Worm (Caenorhabditis elegans) whole organism, late embryonic: ENCODE measurements around the gene F41H10.5.

Experiments used
- C38D4.7 ChIP-seq: fragments of 200-800 bp; sonication (Bioruptor generic); optimal IDR thresholded peaks from 2 replicates; lab custom pipeline; 2018; ENCODE audit warnings: mild to moderate bottlenecking, missing genetic modification characterization, moderate library complexity, missing compliant biosample characterization
- F13H6.1 ChIP-seq: sonication (generic microtip); optimal IDR thresholded peaks from 2 replicates; lab custom pipeline; 2016; ENCODE audit warnings: missing genetic modification characterization, missing compliant biosample characterization
- ahr-1 ChIP-seq: sonication (generic microtip); optimal IDR thresholded peaks from 2 replicates; lab custom pipeline; 2016; ENCODE audit warnings: missing genetic modification characterization, missing compliant biosample characterization
- ama-1 ChIP-seq: fragments of 150-350 bp; optimal IDR thresholded peaks from 2 replicates; lab custom pipeline; 2014
- ceh-14 ChIP-seq: sonication (generic microtip); optimal IDR thresholded peaks from 2 replicates; lab custom pipeline; 2016; ENCODE audit warnings: missing genotype, missing genetic modification characterization, missing compliant biosample characterization
- ceh-19 ChIP-seq: fragments of 200-800 bp; sonication (Bioruptor generic); optimal IDR thresholded peaks from 2 replicates; lab custom pipeline; 2018; ENCODE audit warnings: mild to moderate bottlenecking, missing genetic modification characterization, missing compliant biosample characterization
- ceh-2 ChIP-seq: sonication (generic microtip); optimal IDR thresholded peaks from 2 replicates; lab custom pipeline; 2016; ENCODE audit warnings: missing genotype, missing genetic modification characterization, missing compliant biosample characterization
- ceh-22 ChIP-seq: sonication (generic microtip); optimal IDR thresholded peaks from 2 replicates; lab custom pipeline; 2017; ENCODE audit warnings: missing biosample characterization, missing genetic modification characterization
- ceh-24 ChIP-seq: sonication (generic microtip); optimal IDR thresholded peaks from 2 replicates; lab custom pipeline; 2016; ENCODE audit warnings: mild to moderate bottlenecking, missing genetic modification characterization, missing compliant biosample characterization
- ceh-31 ChIP-seq: sonication (generic microtip); optimal IDR thresholded peaks from 2 replicates; lab custom pipeline; 2016; ENCODE audit warnings: missing genetic modification characterization, missing compliant biosample characterization
- ceh-34 ChIP-seq: sonication (generic microtip); optimal IDR thresholded peaks from 2 replicates; lab custom pipeline; 2016; ENCODE audit warnings: mild to moderate bottlenecking, missing genetic modification characterization, missing compliant biosample characterization
- ceh-45 ChIP-seq: fragments of 200-800 bp; sonication (Bioruptor generic); IDR thresholded peaks from 2 replicates; pipeline ENCODE4 v1.3.6; 2022; ENCODE audit warnings: missing genetic modification reagents, missing genetic modification characterization, missing compliant biosample characterization
- ceh-48 ChIP-seq: sonication (generic microtip); optimal IDR thresholded peaks from 2 replicates; lab custom pipeline; 2016; ENCODE audit warnings: missing genetic modification characterization, inconsistent platforms, missing compliant biosample characterization
- ceh-6 ChIP-seq: fragments of 200-800 bp; sonication (Bioruptor generic); optimal IDR thresholded peaks from 2 replicates; lab custom pipeline; 2018; ENCODE audit warnings: mild to moderate bottlenecking, missing genetic modification characterization, missing compliant biosample characterization
- che-1 ChIP-seq: sonication (generic microtip); optimal IDR thresholded peaks from 2 replicates; lab custom pipeline; 2016; ENCODE audit warnings: mild to moderate bottlenecking, missing genetic modification characterization, missing compliant biosample characterization
- dmd-4 ChIP-seq: sonication (generic microtip); optimal IDR thresholded peaks from 2 replicates; lab custom pipeline; 2016; ENCODE audit warnings: borderline replicate concordance, missing genetic modification characterization, missing compliant biosample characterization
- dve-1 ChIP-seq: sonication (generic microtip); optimal IDR thresholded peaks from 2 replicates; lab custom pipeline; 2017; ENCODE audit warnings: antibody characterized with exemption, mild to moderate bottlenecking, missing genetic modification characterization, missing compliant biosample characterization
- elt-2 ChIP-seq: sonication (generic microtip); optimal IDR thresholded peaks from 2 replicates; lab custom pipeline; 2016; ENCODE audit warnings: missing genetic modification reagents, missing genetic modification characterization, missing compliant biosample characterization
- elt-4 ChIP-seq: sonication (generic microtip); optimal IDR thresholded peaks from 2 replicates; lab custom pipeline; 2016; ENCODE audit warnings: missing genetic modification characterization, missing compliant biosample characterization
- ets-4 ChIP-seq: sonication (generic microtip); optimal IDR thresholded peaks from 2 replicates; lab custom pipeline; 2016; ENCODE audit warnings: missing genetic modification characterization, missing compliant biosample characterization
- eyg-1 ChIP-seq: sonication (generic microtip); optimal IDR thresholded peaks from 2 replicates; lab custom pipeline; 2016; ENCODE audit warnings: missing genotype, missing genetic modification characterization, missing compliant biosample characterization
- fax-1 ChIP-seq: sonication (generic microtip); optimal IDR thresholded peaks from 2 replicates; lab custom pipeline; 2016; ENCODE audit warnings: missing genotype, missing genetic modification characterization, missing compliant biosample characterization
- fkh-6 ChIP-seq: sonication (generic microtip); optimal IDR thresholded peaks from 2 replicates; lab custom pipeline; 2016; ENCODE audit warnings: missing genetic modification characterization, missing compliant biosample characterization
- gmeb-2 ChIP-seq: sonication (generic microtip); optimal IDR thresholded peaks from 2 replicates; lab custom pipeline; 2016; ENCODE audit warnings: missing genetic modification characterization, inconsistent platforms, missing compliant biosample characterization
- hlh-30 ChIP-seq: sonication (generic microtip); optimal IDR thresholded peaks from 2 replicates; lab custom pipeline; 2017; ENCODE audit warnings: antibody characterized with exemption, missing genetic modification characterization, missing compliant biosample characterization; ENCODE audit not compliant: insufficient read depth
- hlh-6 ChIP-seq: sonication (generic microtip); optimal IDR thresholded peaks from 2 replicates; lab custom pipeline; 2016; ENCODE audit warnings: missing genotype, missing genetic modification characterization, missing compliant biosample characterization
- lim-6 ChIP-seq: sonication (generic microtip); optimal IDR thresholded peaks from 2 replicates; lab custom pipeline; 2016; ENCODE audit warnings: missing genetic modification characterization, missing compliant biosample characterization
- madf-2 ChIP-seq: sonication (generic microtip); optimal IDR thresholded peaks from 2 replicates; lab custom pipeline; 2017; ENCODE audit warnings: missing genetic modification characterization, missing compliant biosample characterization
- nfya-1 ChIP-seq: sonication (generic microtip); optimal IDR thresholded peaks from 2 replicates; lab custom pipeline; 2017; ENCODE audit warnings: missing genetic modification characterization, mild to moderate bottlenecking, missing compliant biosample characterization, antibody characterized with exemption, moderate library complexity
- nhr-11 ChIP-seq: fragments of 150-350 bp; optimal IDR thresholded peaks from 2 replicates; lab custom pipeline; 2014; ENCODE audit warnings: missing biosample characterization, missing genetic modification characterization
- npax-4 ChIP-seq: sonication (generic microtip); optimal IDR thresholded peaks from 2 replicates; lab custom pipeline; 2016; ENCODE audit warnings: missing genetic modification characterization, missing compliant biosample characterization
- pag-3 ChIP-seq: sonication (generic microtip); optimal IDR thresholded peaks from 2 replicates; lab custom pipeline; 2016; ENCODE audit warnings: missing compliant biosample characterization, missing genetic modification characterization, borderline replicate concordance
- pat-9 ChIP-seq: fragments of 200-800 bp; sonication (Bioruptor generic); optimal IDR thresholded peaks from 2 replicates; lab custom pipeline; 2018; ENCODE audit warnings: mild to moderate bottlenecking, missing genetic modification characterization, moderate library complexity, missing compliant biosample characterization
- pax-1 ChIP-seq: fragments of 150-350 bp; optimal IDR thresholded peaks from 2 replicates; lab custom pipeline; 2014; ENCODE audit warnings: missing biosample characterization, missing genetic modification characterization
- pros-1 ChIP-seq: fragments of 150-350 bp; optimal IDR thresholded peaks from 2 replicates; lab custom pipeline; 2014; ENCODE audit warnings: missing biosample characterization, missing genetic modification reagents, missing genetic modification characterization
- ref-2 ChIP-seq: sonication (generic microtip); optimal IDR thresholded peaks from 2 replicates; lab custom pipeline; 2016; ENCODE audit warnings: missing genetic modification characterization, missing compliant biosample characterization
- rnt-1 ChIP-seq: sonication (generic microtip); optimal IDR thresholded peaks from 2 replicates; lab custom pipeline; 2016; ENCODE audit warnings: missing genetic modification characterization, missing compliant biosample characterization
- ttx-3 ChIP-seq: sonication (generic microtip); optimal IDR thresholded peaks from 2 replicates; lab custom pipeline; 2016; ENCODE audit warnings: missing genetic modification reagents, missing genetic modification characterization, missing compliant biosample characterization
- unc-3 ChIP-seq, 2 experiments: fragments of 200-800 bp in 1 of 2; sonication (Bioruptor generic) in 1 of 2; sonication (generic microtip) in 1 of 2; conservative IDR thresholded peaks in 1 of 2; optimal IDR thresholded peaks in 1 of 2; 2 replicates each; pipeline versions ENCODE4 v1.3.6 to Lab custom; 2016 to 2022; ENCODE audit warnings: missing compliant biosample characterization in 2 of 2, missing genetic modification characterization in 2 of 2, missing genetic modification reagents in 1 of 2
- unc-42 ChIP-seq: sonication (generic microtip); optimal IDR thresholded peaks from 2 replicates; lab custom pipeline; 2016; ENCODE audit warnings: missing genotype, missing genetic modification characterization, missing compliant biosample characterization
- unc-86 ChIP-seq: sonication (generic microtip); optimal IDR thresholded peaks from 2 replicates; lab custom pipeline; 2016; ENCODE audit warnings: missing genetic modification characterization, missing compliant biosample characterization
- zip-5 ChIP-seq: sonication (generic microtip); optimal IDR thresholded peaks from 2 replicates; lab custom pipeline; 2016; ENCODE audit warnings: missing genetic modification characterization, missing compliant biosample characterization
- ztf-16 ChIP-seq: sonication (generic microtip); optimal IDR thresholded peaks from 2 replicates; lab custom pipeline; 2017; ENCODE audit warnings: missing genetic modification characterization, missing compliant biosample characterization

F41H10.5 gene

DNA sequence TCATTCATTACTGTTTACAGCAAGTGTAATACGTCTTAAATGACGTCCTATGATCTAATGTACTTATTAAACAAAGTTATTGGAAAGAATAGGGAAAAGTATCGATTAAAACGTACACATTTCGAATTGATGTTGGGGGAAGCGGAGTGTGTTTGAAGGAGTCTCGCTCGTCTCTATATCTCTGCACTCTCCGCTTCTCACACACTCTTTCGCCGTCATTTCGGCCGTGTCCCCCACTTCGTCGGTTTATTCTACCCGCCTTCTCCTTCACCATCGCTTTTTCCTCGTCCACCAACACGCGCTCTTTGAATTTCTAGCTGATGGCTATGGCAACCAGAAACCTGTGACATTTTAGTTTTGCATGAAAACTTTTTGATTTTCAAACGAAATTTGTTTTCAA lies 8.2 kb downstream of the F41H10.5 start (continued):
- peak; percentile 4 for TF ChIP-seq unc-42 (tag; lab: Kevin White, UChicago)
- no peak for TF ChIP-seq eyg-1
- no peak for TF ChIP-seq ahr-1 (tag; lab: Kevin White, UChicago)
- no peak for TF ChIP-seq pag-3 (tag; lab: Kevin White, UChicago)
- TF ChIP-seq ama-1 (lab: Kevin White, UChicago), result no peak
- no peak for TF ChIP-seq dve-1 (tag; lab: Kevin White, UChicago)
- TF ChIP-seq ceh-31 (tag; lab: Kevin White, UChicago), result peak; percentile 41
- TF ChIP-seq ceh-34 (tag; lab: Kevin White, UChicago), result peak; percentile 58
- no peak for TF ChIP-seq pros-1 (tag; lab: Kevin White, UChicago)
- no peak for TF ChIP-seq che-1 (tag; lab: Kevin White, UChicago)
- no peak for TF ChIP-seq ceh-14 (tag; lab: Kevin White, UChicago)
- TF ChIP-seq pax-1 (tag; lab: Kevin White, UChicago), result no peak
- no peak for TF ChIP-seq elt-4 (tag; lab: Kevin White, UChicago)
- no peak for TF ChIP-seq ceh-45 (GFP tag; lab: Robert Waterston, UW)
- no peak for TF ChIP-seq lim-6 (tag; lab: Kevin White, UChicago)
- no peak for TF ChIP-seq F13H6.1 (tag; lab: Kevin White, UChicago)
- TF ChIP-seq ref-2 (tag; lab: Kevin White, UChicago), result no peak
- TF ChIP-seq ceh-22 (tag; lab: Kevin White, UChicago), result no peak
- TF ChIP-seq fkh-6, result no peak
- no peak for TF ChIP-seq unc-3 (GFP tag; conservative IDR thresholded peaks at IDR 0.05; lab: Robert Waterston, UW)
- no peak for TF ChIP-seq unc-3 (tag; optimal IDR thresholded peaks at IDR 0.05; lab: Kevin White, UChicago)
- TF ChIP-seq ceh-6, result no peak
- TF ChIP-seq fax-1 (tag; lab: Kevin White, UChicago), result no peak
- no peak for TF ChIP-seq hlh-30
- TF ChIP-seq madf-2 (tag; lab: Kevin White, UChicago), result no peak
- TF ChIP-seq hlh-6 (tag; lab: Kevin White, UChicago), result no peak
- TF ChIP-seq ceh-48 (tag; lab: Kevin White, UChicago), result peak; percentile 66
- no peak for TF ChIP-seq C38D4.7 (GFP tag; lab: Kevin White, UChicago)
- TF ChIP-seq ceh-24 (tag; lab: Kevin White, UChicago), result no peak
- TF ChIP-seq rnt-1 (tag; lab: Kevin White, UChicago), result peak; percentile 16
- TF ChIP-seq zip-5 (tag; lab: Kevin White, UChicago), result no peak
- no peak for TF ChIP-seq unc-86 (tag; lab: Kevin White, UChicago)
- no peak for TF ChIP-seq ceh-2 (tag; lab: Kevin White, UChicago)
- no peak for TF ChIP-seq elt-2
- TF ChIP-seq ets-4 (tag; lab: Kevin White, UChicago), result no peak
- TF ChIP-seq npax-4 (tag; lab: Kevin White, UChicago), result no peak
- no peak for TF ChIP-seq pat-9
- no peak for TF ChIP-seq gmeb-2 (tag; lab: Kevin White, UChicago)
- TF ChIP-seq nfya-1 (tag; lab: Kevin White, UChicago), result peak; percentile 47
- no peak for TF ChIP-seq ceh-19
- no peak for TF ChIP-seq ztf-16 (tag; lab: Kevin White, UChicago)
- TF ChIP-seq nhr-11, result no peak
- no peak for TF ChIP-seq dmd-4 (tag; lab: Kevin White, UChicago)
- TF ChIP-seq, all 69 proteins: peak for 8

ce11 chrIV:5369414-5369813 lies 8.7 kb downstream of the F41H10.5 start, which contains the start of gene F41H10.3:
F41H10.3 (plus strand) TSS chrIV:5369801.
- TF ChIP-seq ttx-3, result no peak
- TF ChIP-seq ceh-48 (tag; lab: Kevin White, UChicago), result peak; percentile 18
